In genomic region chrII:11979449-11980095, ce11 we compare ENCODE assay signal across 1 worm cellular context.
TF ChIP-seq lines count a peak whose summit lies in the region.

TSS of gene ash-2 (plus strand) at chrII:11979838.
TSS of gene Y17G7B.20 (minus strand) at chrII:11979844.

TF ChIP-seq in whole organism, L1 larva, 84 proteins besides CTCF, POLR2A, EP300 and RAD21 (continued from another document):
- TF ChIP-seq swsn-7 (tag; optimal IDR thresholded peaks at IDR 0.05; lab: Kevin White, UChicago), result no peak
- TF ChIP-seq unc-62 (GFP tag; optimal IDR thresholded peaks at IDR 0.05; lab: Kevin White, UChicago), result no peak
- TF ChIP-seq ceh-82 (tag; optimal IDR thresholded peaks at IDR 0.05; lab: Kevin White, UChicago), result peak; percentile 54 to 81 (median 59)
- TF ChIP-seq nhr-76 (tag; optimal IDR thresholded peaks at IDR 0.05; lab: Kevin White, UChicago), result no peak
- peak in 1 of 2 experiments; percentile 42 for TF ChIP-seq efl-1 (optimal IDR thresholded peaks at IDR 0.05; lab: Kevin White, UChicago)
- peak in 1 of 2 experiments; percentile 47 for TF ChIP-seq efl-1 (GFP tag; optimal IDR thresholded peaks at IDR 0.05 in 1 of 2; lab: Kevin White, UChicago)
- no peak for TF ChIP-seq dsc-1 (tag; optimal IDR thresholded peaks at IDR 0.05; lab: Kevin White, UChicago)
- no peak for TF ChIP-seq ceh-63 (GFP tag; optimal IDR thresholded peaks at IDR 0.05; lab: Kevin White, UChicago)
- TF ChIP-seq mef-2 (tag; optimal IDR thresholded peaks at IDR 0.05; lab: Kevin White, UChicago), result no peak
- TF ChIP-seq egl-27 (tag; optimal IDR thresholded peaks at IDR 0.05; lab: Kevin White, UChicago), result no peak
- peak; percentile 16 for TF ChIP-seq unc-130 (tag; optimal IDR thresholded peaks at IDR 0.05; lab: Kevin White, UChicago)
- no peak for TF ChIP-seq elt-2 (tag; optimal IDR thresholded peaks at IDR 0.05; lab: Kevin White, UChicago)
- TF ChIP-seq irx-1 (tag; optimal IDR thresholded peaks at IDR 0.05; lab: Kevin White, UChicago), result no peak
- TF ChIP-seq ceh-90 (tag; optimal IDR thresholded peaks at IDR 0.05; lab: Kevin White, UChicago), result no peak
- no peak for TF ChIP-seq pag-3 (tag; optimal IDR thresholded peaks at IDR 0.05; lab: Kevin White, UChicago; ENCODE audit: borderline replicate concordance, insufficient read depth)
- TF ChIP-seq grh-1 (GFP tag; IDR thresholded peaks at IDR 0.05; lab: Robert Waterston, UW), result 0 out of 2 replicates have a peak, but pooled peaks have one; percentile 19
- peak; percentile 46 for TF ChIP-seq rnt-1 (tag; optimal IDR thresholded peaks at IDR 0.05; lab: Kevin White, UChicago)
- TF ChIP-seq snpc-4 (tag; optimal IDR thresholded peaks at IDR 0.05; lab: Kevin White, UChicago), result no peak
- TF ChIP-seq jun-1 (tag; optimal IDR thresholded peaks at IDR 0.05; lab: Kevin White, UChicago), result no peak
- peak in 1 of 3 experiments; percentile 35 for TF ChIP-seq dpl-1 (GFP tag; optimal IDR thresholded peaks at IDR 0.05; lab: Kevin White, UChicago)
- peak; percentile 42 to 54 for TF ChIP-seq lin-35 (GFP tag; optimal IDR thresholded peaks at IDR 0.05; lab: Kevin White, UChicago)
- no peak for TF ChIP-seq fkh-8 (tag; optimal IDR thresholded peaks at IDR 0.05; lab: Kevin White, UChicago)
